Worm (Caenorhabditis elegans): Measurements from ENCODE around the gene F13A7.12.

- no peak for TF ChIP-seq nhr-20 (tag; optimal IDR thresholded peaks at IDR 0.05)
- no peak for TF ChIP-seq fos-1 (tag; optimal IDR thresholded peaks at IDR 0.05)
- no peak for TF ChIP-seq unc-98 (GFP tag; IDR thresholded peaks at IDR 0.05)
- no peak for TF ChIP-seq nhr-12 (tag; optimal IDR thresholded peaks at IDR 0.05)
Measured at ce11 chrV:16419769-16420168, 23.9 kb downstream of the F13A7.12 start, which contains the start of gene F26D2.16.

Measured in whole organism, L1 larva.